Worm (Caenorhabditis elegans): ENCODE results near the gene math-33.

- TF ChIP-seq nhr-237 (tag; optimal IDR thresholded peaks at IDR 0.05) (no peak), tbx-2 (tag; optimal IDR thresholded peaks at IDR 0.05) (no peak), fos-1 (tag; optimal IDR thresholded peaks at IDR 0.05) (no peak), fkh-10 (GFP tag; optimal IDR thresholded peaks at IDR 0.05) (no peak), mml-1 (tag; optimal IDR thresholded peaks at IDR 0.05) (no peak), skn-1 (tag; optimal IDR thresholded peaks at IDR 0.05) (no peak), ztf-11 (tag; optimal IDR thresholded peaks at IDR 0.05) (no peak), snpc-4 (tag; optimal IDR thresholded peaks at IDR 0.05) (no peak), pqm-1 (tag; optimal IDR thresholded peaks at IDR 0.05) (no peak), nhr-43 (tag; optimal IDR thresholded peaks at IDR 0.05; ENCODE audit: poor library complexity, severe bottlenecking) (no peak), unc-62 (GFP tag; optimal IDR thresholded peaks at IDR 0.05) (no peak), nhr-28 (tag; optimal IDR thresholded peaks at IDR 0.05) (no peak)
Measured at ce11 chrV:11161791-11162190, 48.1 kb downstream of the math-33 start, which contains the start of gene srg-41.

Data from whole organism, L3 larva.